Fruit fly (Drosophila melanogaster) whole organism, embryonic: Measurements from ENCODE around the gene CG15642.

Experiments used
- Adf1 ChIP-seq: fragments of 200-800 bp; sonication (Bioruptor generic); IDR thresholded peaks from 2 replicates; pipeline ENCODE4 v1.3.6; 2022; ENCODE audit warnings: missing biosample characterization, missing genetic modification characterization
- Asciz ChIP-seq: fragments of 200-800 bp; sonication (Bioruptor generic); optimal IDR thresholded peaks from 2 replicates; lab custom pipeline; 2017; ENCODE audit warnings: missing biosample characterization, mild to moderate bottlenecking, missing genetic modification characterization, missing genetic modification reagents
- Blimp-1 ChIP-seq: fragments of 200-800 bp; sonication (Bioruptor generic); optimal IDR thresholded peaks from 3 replicates; lab custom pipeline; 2018; ENCODE audit warnings: missing biosample characterization, missing genetic modification characterization, mild to moderate bottlenecking, moderate library complexity, missing genetic modification reagents
- CG10267 ChIP-seq: fragments of 200-800 bp; sonication (Bioruptor generic); optimal IDR thresholded peaks from 2 replicates; lab custom pipeline; 2018; ENCODE audit warnings: missing biosample characterization, mild to moderate bottlenecking, missing genetic modification characterization, moderate library complexity
- CG10321 ChIP-seq: fragments of 200-800 bp; sonication (Bioruptor generic); IDR thresholded peaks from 2 replicates; pipeline ENCODE4 v1.3.6; 2022; ENCODE audit warnings: missing biosample characterization, missing genetic modification characterization
- CG10654 ChIP-seq: fragments of 200-800 bp; sonication (Bioruptor generic); optimal IDR thresholded peaks from 2 replicates; lab custom pipeline; 2016; ENCODE audit warnings: missing biosample characterization, missing genetic modification characterization
- CG10959 ChIP-seq: fragments of 200-800 bp; sonication (Bioruptor generic); IDR thresholded peaks from 2 replicates; pipeline ENCODE4 v1.3.6; 2022; ENCODE audit warnings: missing biosample characterization, missing genetic modification characterization
- CG11247 ChIP-seq: fragments of 200-800 bp; sonication (Bioruptor generic); IDR thresholded peaks from 2 replicates; pipeline ENCODE4 v1.3.6; 2022; ENCODE audit warnings: missing biosample characterization, missing genetic modification characterization
- CG11695 ChIP-seq: fragments of 200-800 bp; sonication (Bioruptor generic); IDR thresholded peaks from 3 replicates; pipeline ENCODE4 v1.3.6; 2022; ENCODE audit warnings: missing biosample characterization, missing genetic modification characterization
- CG14710 ChIP-seq: fragments of 200-800 bp; sonication (Bioruptor generic); optimal IDR thresholded peaks from 3 replicates; lab custom pipeline; 2019; ENCODE audit warnings: missing biosample characterization, mild to moderate bottlenecking, missing genetic modification characterization, moderate library complexity
- CG14965 ChIP-seq: fragments of 200-800 bp; sonication (Bioruptor generic); optimal IDR thresholded peaks from 2 replicates; lab custom pipeline; 2016; ENCODE audit warnings: missing biosample characterization, missing genetic modification characterization, borderline replicate concordance
- CG18764 ChIP-seq: fragments of 200-800 bp; sonication (Bioruptor generic); optimal IDR thresholded peaks from 3 replicates; lab custom pipeline; 2016; ENCODE audit warnings: missing biosample characterization, missing genetic modification characterization
- CG2712 ChIP-seq: fragments of 200-800 bp; optimal IDR thresholded peaks from 3 replicates; lab custom pipeline; 2019; ENCODE audit warnings: missing biosample characterization, mild to moderate bottlenecking, missing genetic modification characterization, moderate library complexity
- CG3281 ChIP-seq: fragments of 200-800 bp; sonication (Bioruptor generic); optimal IDR thresholded peaks from 3 replicates; lab custom pipeline; 2017; ENCODE audit warnings: missing biosample characterization, mild to moderate bottlenecking, missing genetic modification characterization
- CG3995 ChIP-seq: fragments of 200-800 bp; sonication (Bioruptor generic); optimal IDR thresholded peaks from 3 replicates; lab custom pipeline; 2016; ENCODE audit warnings: missing biosample characterization, missing genetic modification characterization
- CG7357 ChIP-seq: fragments of 200-800 bp; sonication (Bioruptor generic); IDR thresholded peaks from 3 replicates; pipeline ENCODE4 v1.3.6; 2022; ENCODE audit warnings: missing biosample characterization, missing genetic modification characterization
- CG7987 ChIP-seq: fragments of 200-800 bp; sonication (Bioruptor generic); optimal IDR thresholded peaks from 2 replicates; lab custom pipeline; 2018; ENCODE audit warnings: missing biosample characterization, mild to moderate bottlenecking, missing genetic modification characterization, moderate library complexity
- CG8281 ChIP-seq: fragments of 200-800 bp; sonication (Bioruptor generic); optimal IDR thresholded peaks from 2 replicates; lab custom pipeline; 2018; ENCODE audit warnings: missing biosample characterization, mild to moderate bottlenecking, missing genetic modification characterization, moderate library complexity
- CG9932 ChIP-seq: fragments of 200-800 bp; sonication (Bioruptor generic); IDR thresholded peaks from 2 replicates; pipeline ENCODE4 v1.3.6; 2022; ENCODE audit warnings: missing biosample characterization, missing genetic modification characterization
- CkIIα-i1 ChIP-seq: fragments of 200-800 bp; sonication (Bioruptor generic); IDR thresholded peaks from 2 replicates; pipeline ENCODE4 v1.3.6; 2022; ENCODE audit warnings: missing biosample characterization, missing genetic modification characterization
- D19B ChIP-seq: fragments of 200-800 bp; sonication (Bioruptor generic); optimal IDR thresholded peaks from 2 replicates; lab custom pipeline; 2017; ENCODE audit warnings: missing biosample characterization, mild to moderate bottlenecking, missing genetic modification characterization
- Dfd ChIP-seq, 2 experiments: fragments of >200 bp; optimal IDR thresholded peaks; 2 replicates each; lab custom pipeline; 2017; ENCODE audit warnings: missing biosample characterization in 2 of 2, missing genetic modification characterization in 2 of 2
- Gug ChIP-seq: fragments of 200-800 bp; sonication (Bioruptor generic); IDR thresholded peaks from 4 replicates; pipeline ENCODE4 v1.3.6; 2022; ENCODE audit warnings: missing biosample characterization, missing genetic modification characterization
- Hmr ChIP-seq: fragments of 200-800 bp; sonication (Bioruptor generic); optimal IDR thresholded peaks from 3 replicates; lab custom pipeline; 2017; ENCODE audit warnings: mild to moderate bottlenecking, missing biosample characterization, missing genetic modification reagents, missing genetic modification characterization
- Myb ChIP-seq: fragments of 200-800 bp; sonication (Bioruptor generic); optimal IDR thresholded peaks from 2 replicates; lab custom pipeline; 2016; ENCODE audit warnings: missing biosample characterization, missing genetic modification characterization
- NFAT ChIP-seq: fragments of 200-800 bp; sonication (Bioruptor generic); IDR thresholded peaks from 2 replicates; pipeline ENCODE4 v1.3.6; 2022; ENCODE audit warnings: missing biosample characterization, missing genetic modification characterization
- Nf-YC ChIP-seq: fragments of 200-800 bp; optimal IDR thresholded peaks from 3 replicates; lab custom pipeline; 2019; ENCODE audit warnings: missing biosample characterization, mild to moderate bottlenecking, missing genetic modification characterization, moderate library complexity
- Oaz ChIP-seq: fragments of 200-800 bp; sonication (Bioruptor generic); IDR thresholded peaks from 2 replicates; pipeline ENCODE4 v1.3.6; 2022; ENCODE audit warnings: missing biosample characterization, missing genetic modification characterization
- Ptx1 ChIP-seq: fragments of 200-800 bp; sonication (Bioruptor generic); IDR thresholded peaks from 2 replicates; pipeline ENCODE4 v1.3.6; 2022; ENCODE audit warnings: missing biosample characterization, missing genetic modification characterization
- Vsx1 ChIP-seq: fragments of 200-800 bp; sonication (Bioruptor generic); optimal IDR thresholded peaks from 2 replicates; lab custom pipeline; 2017; ENCODE audit warnings: missing biosample characterization, mild to moderate bottlenecking, missing genetic modification characterization, missing genetic modification reagents
- ab ChIP-seq: fragments of 200-800 bp; sonication (Bioruptor generic); optimal IDR thresholded peaks from 2 replicates; lab custom pipeline; 2016; ENCODE audit warnings: missing biosample characterization, missing genetic modification characterization
- ash1 ChIP-seq: fragments of 200-800 bp; sonication (Bioruptor generic); optimal IDR thresholded peaks from 2 replicates; lab custom pipeline; 2018; ENCODE audit warnings: missing biosample characterization, mild to moderate bottlenecking, missing genetic modification characterization
- btn ChIP-seq: fragments of 200-800 bp; sonication (Bioruptor generic); optimal IDR thresholded peaks from 2 replicates; lab custom pipeline; 2016; ENCODE audit warnings: missing biosample characterization, missing genetic modification characterization
- ci ChIP-seq: fragments of 200-800 bp; sonication (Bioruptor generic); IDR thresholded peaks from 3 replicates; pipeline ENCODE4 v1.3.6; 2022; ENCODE audit warnings: missing biosample characterization, missing genetic modification characterization
- en ChIP-seq: fragments of 200-800 bp; sonication (Bioruptor generic); optimal IDR thresholded peaks from 2 replicates; lab custom pipeline; 2016; ENCODE audit warnings: missing biosample characterization, missing genetic modification characterization
- gfzf ChIP-seq: fragments of 200-800 bp; sonication (Bioruptor generic); optimal IDR thresholded peaks from 2 replicates; lab custom pipeline; 2016; ENCODE audit warnings: missing biosample characterization, mild to moderate bottlenecking, missing genetic modification characterization, moderate library complexity
- jigr1 ChIP-seq: fragments of 200-800 bp; sonication (Bioruptor generic); IDR thresholded peaks from 3 replicates; pipeline ENCODE4 v1.3.6; 2022; ENCODE audit warnings: missing biosample characterization, missing genetic modification characterization
- lab ChIP-seq: fragments of 200-800 bp; sonication (Bioruptor generic); optimal IDR thresholded peaks from 3 replicates; lab custom pipeline; 2017; ENCODE audit warnings: missing biosample characterization, missing genetic modification characterization, mild to moderate bottlenecking, moderate library complexity, missing genetic modification reagents
- lov ChIP-seq, 2 experiments: fragments of 200-800 bp in 1 of 2; fragments of >200 bp in 1 of 2; sonication (Bioruptor generic) in 1 of 2; IDR thresholded peaks in 1 of 2; optimal IDR thresholded peaks in 1 of 2; 2 replicates in 1 of 2; 3 replicates in 1 of 2; pipeline versions ENCODE4 v1.3.6 to Lab custom; 2017 to 2022; ENCODE audit warnings: missing biosample characterization in 1 of 2, missing genetic modification characterization in 1 of 2
- maf-S ChIP-seq: fragments of 200-800 bp; sonication (Bioruptor generic); optimal IDR thresholded peaks from 2 replicates; lab custom pipeline; 2016; ENCODE audit warnings: missing biosample characterization, missing genetic modification characterization
- onecut ChIP-seq: fragments of 200-800 bp; sonication (Bioruptor generic); IDR thresholded peaks from 2 replicates; pipeline ENCODE4 v1.3.6; 2022; ENCODE audit warnings: missing biosample characterization, missing genetic modification characterization
- pros ChIP-seq: fragments of 200-800 bp; sonication (Bioruptor generic); optimal IDR thresholded peaks from 3 replicates; lab custom pipeline; 2019; ENCODE audit warnings: missing biosample characterization, mild to moderate bottlenecking, missing genetic modification characterization, moderate library complexity
- repo ChIP-seq: fragments of 200-800 bp; sonication (Bioruptor generic); optimal IDR thresholded peaks from 2 replicates; lab custom pipeline; 2016; ENCODE audit warnings: missing biosample characterization, missing genetic modification characterization
- row ChIP-seq: fragments of 200-800 bp; sonication (Bioruptor generic); IDR thresholded peaks from 3 replicates; pipeline ENCODE4 v1.3.6; 2022; ENCODE audit warnings: missing biosample characterization, missing genetic modification characterization
- scrt ChIP-seq: fragments of 200-800 bp; sonication (Bioruptor generic); optimal IDR thresholded peaks from 2 replicates; lab custom pipeline; 2018; ENCODE audit warnings: missing biosample characterization, mild to moderate bottlenecking, missing genetic modification characterization, moderate library complexity
- sens ChIP-seq: fragments of 200-800 bp; sonication (Bioruptor generic); peaks from one replicate; lab custom pipeline; 2016; ENCODE audit warnings: missing biosample characterization, missing genetic modification characterization
- shn ChIP-seq: fragments of 200-800 bp; sonication (Bioruptor generic); optimal IDR thresholded peaks from 3 replicates; lab custom pipeline; 2016; ENCODE audit warnings: missing biosample characterization, missing genetic modification characterization
- sim ChIP-seq: fragments of 200-800 bp; sonication (Bioruptor generic); IDR thresholded peaks from 2 replicates; pipeline ENCODE4 v1.3.6; 2022; ENCODE audit warnings: missing biosample characterization, missing genetic modification characterization
- sisA ChIP-seq: fragments of 200-800 bp; sonication (Bioruptor generic); IDR thresholded peaks from 2 replicates; pipeline ENCODE4 v1.3.6; 2022; ENCODE audit warnings: missing biosample characterization, missing genetic modification characterization
- zen ChIP-seq: fragments of 200-800 bp; sonication (Bioruptor generic); optimal IDR thresholded peaks from 3 replicates; lab custom pipeline; 2018; ENCODE audit warnings: missing biosample characterization, mild to moderate bottlenecking, missing genetic modification characterization, moderate library complexity

CG15642 gene

dm6 chrX:15497440-15498271 lies 30.1 kb upstream of the CG15642 start (continued):
- no peak for TF ChIP-seq CG10267 (tag; lab: Kevin White, UChicago)
- TF ChIP-seq CG11695 (GFP tag; lab: Robert Waterston, UW): no peak
- no peak for TF ChIP-seq Dfd (GFP tag; optimal IDR thresholded peaks at IDR 0.05; lab: Kevin White, UChicago)
- no peak for TF ChIP-seq repo (GFP tag; lab: Kevin White, UChicago)
- TF ChIP-seq CG10321 (GFP tag; lab: Robert Waterston, UW): no peak
- TF ChIP-seq onecut (GFP tag; lab: Robert Waterston, UW): 0 out of 2 replicates have a peak, but pooled peaks have one; percentile 7
- no peak; the same call in 1 of the 2 replicates for TF ChIP-seq sisA (GFP tag; lab: Robert Waterston, UW)
- no peak for TF ChIP-seq Nf-YC (tag; lab: Kevin White, UChicago)
- no peak for TF ChIP-seq CG11247 (GFP tag; lab: Robert Waterston, UW)
- TF ChIP-seq ash1 (GFP tag; lab: Kevin White, UChicago): no peak
- peak; percentile 46 for TF ChIP-seq row (GFP tag; lab: Robert Waterston, UW)
- no peak for TF ChIP-seq Myb
- no peak for TF ChIP-seq btn (GFP tag; lab: Kevin White, UChicago)
- TF ChIP-seq CG3281 (GFP tag; lab: Kevin White, UChicago): no peak
- no peak for TF ChIP-seq ci (GFP tag; lab: Robert Waterston, UW)
- TF ChIP-seq gfzf: no peak
- peak; percentile 20 for TF ChIP-seq Vsx1 (GFP tag; lab: Kevin White, UChicago)
- no peak for TF ChIP-seq CkIIα-i1 (GFP tag; lab: Robert Waterston, UW)
- TF ChIP-seq en (GFP tag; lab: Kevin White, UChicago): no peak
- TF ChIP-seq CG10654: no peak
- TF ChIP-seq sim: no peak
- peak; percentile 24 for TF ChIP-seq lab (GFP tag; lab: Kevin White, UChicago)
- no peak for TF ChIP-seq CG8281 (tag; lab: Kevin White, UChicago)
- TF ChIP-seq Ptx1 (GFP tag; lab: Robert Waterston, UW): 0 out of 2 replicates have a peak, but pooled peaks have one; percentile 22
- no peak for TF ChIP-seq jigr1 (GFP tag; lab: Robert Waterston, UW)
- TF ChIP-seq shn (GFP tag; lab: Kevin White, UChicago): no peak
- TF ChIP-seq lov (optimal IDR thresholded peaks at IDR 0.05; lab: Kevin White, UChicago): no peak
- TF ChIP-seq lov (GFP tag; IDR thresholded peaks at IDR 0.05; lab: Robert Waterston, UW): no peak
- TF ChIP-seq zen (tag; lab: Kevin White, UChicago): no peak
- TF ChIP-seq CG3995 (GFP tag; lab: Kevin White, UChicago): no peak
- no peak for TF ChIP-seq CG10959 (GFP tag; lab: Robert Waterston, UW)
- TF ChIP-seq ab (GFP tag; lab: Kevin White, UChicago): no peak
- no peak for TF ChIP-seq Oaz (GFP tag; lab: Robert Waterston, UW)
- no peak for TF ChIP-seq maf-S (GFP tag; lab: Kevin White, UChicago)
- TF ChIP-seq sens: peak; percentile 75
- no peak for TF ChIP-seq Gug (GFP tag; lab: Robert Waterston, UW)
- TF ChIP-seq Adf1 (GFP tag; lab: Robert Waterston, UW): no peak
- peak; percentile 41 for TF ChIP-seq CG2712 (tag; lab: Kevin White, UChicago)
- TF ChIP-seq CG7357: no peak
- TF ChIP-seq Blimp-1 (GFP tag; lab: Kevin White, UChicago): peak; percentile 21
- TF ChIP-seq Hmr (GFP tag; lab: Kevin White, UChicago): no peak
- TF ChIP-seq CG7987 (GFP tag; lab: Kevin White, UChicago): no peak
- no peak for TF ChIP-seq CG14710 (tag; lab: Kevin White, UChicago)
- no peak for TF ChIP-seq D19B
- TF ChIP-seq CG18764 (GFP tag; lab: Kevin White, UChicago): no peak
- no peak for TF ChIP-seq scrt (GFP tag; lab: Kevin White, UChicago)
- TF ChIP-seq pros (GFP tag; lab: Kevin White, UChicago): no peak
- TF ChIP-seq CG9932 (GFP tag; lab: Robert Waterston, UW): no peak
- no peak for TF ChIP-seq NFAT (GFP tag; lab: Robert Waterston, UW)
- no peak for TF ChIP-seq CG14965 (GFP tag; lab: Kevin White, UChicago)
- TF ChIP-seq Asciz: peak; percentile 25
